Fruit fly (Drosophila melanogaster): Measurements from ENCODE around the gene Rap1.

Rap1 gene

DNA sequence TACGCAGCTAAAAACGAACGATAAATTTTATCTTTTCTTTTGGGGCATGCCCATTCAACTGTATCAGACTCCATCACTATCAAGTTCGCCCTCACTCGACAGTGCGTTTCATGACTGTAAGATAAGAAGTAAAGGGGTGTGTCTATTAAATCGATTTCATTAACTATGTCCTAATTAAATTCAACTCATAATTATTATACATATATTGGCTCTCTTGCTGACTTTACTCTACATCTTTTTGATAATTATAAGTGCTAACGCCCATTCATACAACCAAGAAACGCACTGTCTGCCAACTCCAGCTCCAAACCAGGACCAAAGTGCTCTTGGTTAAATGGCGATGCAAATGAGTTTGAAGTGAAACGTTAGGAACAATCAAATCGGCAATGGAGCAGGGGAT is 6.8 kb upstream of the Rap1 start (continued):
- TF ChIP-seq Oli (tag; optimal IDR thresholded peaks at IDR 0.05), result peak; percentile 9
- TF ChIP-seq Six4 (GFP tag; optimal IDR thresholded peaks at IDR 0.05), result peak; percentile 11
- TF ChIP-seq CG18262 (tag; optimal IDR thresholded peaks at IDR 0.05), result peak; percentile 66
- no peak for TF ChIP-seq PHDP (tag; optimal IDR thresholded peaks at IDR 0.05)
- peak; percentile 53; the same call in 3 of the 4 replicates for TF ChIP-seq Gug (GFP tag; IDR thresholded peaks at IDR 0.05)
- TF ChIP-seq CG5180 (GFP tag; optimal IDR thresholded peaks at IDR 0.05), result no peak
- no peak for TF ChIP-seq CG7928 (GFP tag; optimal IDR thresholded peaks at IDR 0.05)
- TF ChIP-seq Doc2 (GFP tag; IDR thresholded peaks at IDR 0.05), result no peak
- no peak for TF ChIP-seq CG16779 (GFP tag; IDR thresholded peaks at IDR 0.05)
- no peak for TF ChIP-seq toy (GFP tag; IDR thresholded peaks at IDR 0.05)
- TF ChIP-seq HLH4C (GFP tag; IDR thresholded peaks at IDR 0.05; ENCODE audit: partially characterized antibody), result no peak
- peak; percentile 93 for TF ChIP-seq CG11695 (GFP tag; IDR thresholded peaks at IDR 0.05)
- no peak for TF ChIP-seq CG18599 (GFP tag; optimal IDR thresholded peaks at IDR 0.05)
- peak; percentile 72 for TF ChIP-seq Drgx (GFP tag; IDR thresholded peaks at IDR 0.05)
- peak; percentile 60; the same call in 1 of the 2 replicates for TF ChIP-seq Awh (GFP tag; IDR thresholded peaks at IDR 0.05)
- TF ChIP-seq ssp (GFP tag; IDR thresholded peaks at IDR 0.05), result peak; percentile 40; the same call in 1 of the 2 replicates
- TF ChIP-seq CG6689 (GFP tag; IDR thresholded peaks at IDR 0.05), result peak; percentile 55
- TF ChIP-seq CG30403 (GFP tag; optimal IDR thresholded peaks at IDR 0.05), result no peak
- no peak for TF ChIP-seq CG8359 (GFP tag; optimal IDR thresholded peaks at IDR 0.05; ENCODE audit: borderline replicate concordance)
- no peak for TF ChIP-seq Usf (GFP tag; optimal IDR thresholded peaks at IDR 0.05)
- TF ChIP-seq CG32772 (GFP tag; IDR thresholded peaks at IDR 0.05), result peak; percentile 54
- TF ChIP-seq CG9215 (GFP tag; IDR thresholded peaks at IDR 0.05), result peak; percentile 35; the same call in 1 of the 2 replicates
- no peak for TF ChIP-seq crc (GFP tag; optimal IDR thresholded peaks at IDR 0.05)
- TF ChIP-seq CG11085 (GFP tag; IDR thresholded peaks at IDR 0.05), result 0 out of 2 replicates have a peak, but pooled peaks have one; percentile 25
- no peak for TF ChIP-seq crol (GFP tag; IDR thresholded peaks at IDR 0.05)
- TF ChIP-seq fru (optimal IDR thresholded peaks at IDR 0.05), result no peak
- peak; percentile 80 for TF ChIP-seq lmd (GFP tag; IDR thresholded peaks at IDR 0.05)
- peak; percentile 70 for TF ChIP-seq Med (GFP tag)
- TF ChIP-seq disco-r (GFP tag; optimal IDR thresholded peaks at IDR 0.05), result no peak
- TF ChIP-seq CG12219 (GFP tag; optimal IDR thresholded peaks at IDR 0.05), result no peak
- TF ChIP-seq Lhr (GFP tag; optimal IDR thresholded peaks at IDR 0.05), result no peak
- 0 out of 2 replicates have a peak, but pooled peaks have one; percentile 17 for TF ChIP-seq slbo (GFP tag; IDR thresholded peaks at IDR 0.05)
- TF ChIP-seq HLH3B (GFP tag; IDR thresholded peaks at IDR 0.05), result 0 out of 2 replicates have a peak, but pooled peaks have one; percentile 24
- TF ChIP-seq mirr (GFP tag; optimal IDR thresholded peaks at IDR 0.05), result no peak
- no peak for TF ChIP-seq emc (GFP tag; optimal IDR thresholded peaks at IDR 0.05)
- peak; percentile 36 for TF ChIP-seq Asciz (GFP tag; optimal IDR thresholded peaks at IDR 0.05)
- TF ChIP-seq Sry-δ (GFP tag; optimal IDR thresholded peaks at IDR 0.05), result no peak
- no peak for TF ChIP-seq CrebB (tag; optimal IDR thresholded peaks at IDR 0.05)
- peak; percentile 24; the same call in 1 of the 2 replicates for TF ChIP-seq CG4730 (GFP tag; IDR thresholded peaks at IDR 0.05)
- TF ChIP-seq CG3726 (GFP tag; IDR thresholded peaks at IDR 0.05), result 0 out of 3 replicates have a peak, but pooled peaks have one; percentile 26
- no peak for TF ChIP-seq CG17568 (GFP tag; optimal IDR thresholded peaks at IDR 0.05)
- TF ChIP-seq vfl (GFP tag; optimal IDR thresholded peaks at IDR 0.05), result no peak
- TF ChIP-seq fu2 (GFP tag; optimal IDR thresholded peaks at IDR 0.05), result no peak
- TF ChIP-seq CG32532 (GFP tag; IDR thresholded peaks at IDR 0.05), result peak; percentile 77
- TF ChIP-seq gem (tag; optimal IDR thresholded peaks at IDR 0.05), result no peak
- TF ChIP-seq ttk (GFP tag; IDR thresholded peaks at IDR 0.05), result peak; percentile 29; the same call in 1 of the 2 replicates
- peak; percentile 65 for TF ChIP-seq tap (tag; optimal IDR thresholded peaks at IDR 0.05)
- peak; percentile 68; the same call in 2 of the 3 replicates for TF ChIP-seq zfh1 (GFP tag; IDR thresholded peaks at IDR 0.05)
- no peak for TF ChIP-seq CG13123 (GFP tag; optimal IDR thresholded peaks at IDR 0.05)
- no peak for TF ChIP-seq ems (GFP tag; optimal IDR thresholded peaks at IDR 0.05)
- TF ChIP-seq Spps (tag; optimal IDR thresholded peaks at IDR 0.05), result no peak
- TF ChIP-seq peb (GFP tag; IDR thresholded peaks at IDR 0.05), result peak; percentile 29; the same call in 1 of the 2 replicates

Measured in whole organism, embryonic.